Worm (Caenorhabditis elegans): ENCODE measurements around the gene str-116.
A peak's percentile ranks its signal among the peaks of the same experiment; 100 is the strongest.

Gene str-116

ce11 chrV:11228653-11229173, 38.1 kb upstream of the str-116 start, which contains the start of gene pqn-70:
TSS of gene pqn-70 (minus strand) at chrV:11228703.
- TF ChIP-seq ceh-39 (tag; optimal IDR thresholded peaks at IDR 0.05) (peak; percentile 92), M03D4.4 (tag; optimal IDR thresholded peaks at IDR 0.05) (peak; percentile 26), nhr-2 (tag; optimal IDR thresholded peaks at IDR 0.05) (peak; percentile 5), pha-4 (tag; optimal IDR thresholded peaks at IDR 0.05) (peak; percentile 44), elt-3 (tag; optimal IDR thresholded peaks at IDR 0.05) (peak; percentile 1), lsy-2 (tag; optimal IDR thresholded peaks at IDR 0.05) (peak; percentile 50), unc-120 (tag; optimal IDR thresholded peaks at IDR 0.05; ENCODE audit: poor library complexity, severe bottlenecking) (peak; percentile 98), flh-1 (GFP tag; optimal IDR thresholded peaks at IDR 0.05) (no peak), nhr-237 (tag; optimal IDR thresholded peaks at IDR 0.05) (peak; percentile 5), mls-2 (tag; optimal IDR thresholded peaks at IDR 0.05) (peak; percentile 25), lin-13 (tag; optimal IDR thresholded peaks at IDR 0.05) (peak; percentile 66), mep-1 (tag; optimal IDR thresholded peaks at IDR 0.05) (peak; percentile 91), elt-1 (tag; optimal IDR thresholded peaks at IDR 0.05; ENCODE audit: borderline replicate concordance, insufficient read depth) (no peak), ces-1 (GFP tag; optimal IDR thresholded peaks at IDR 0.05) (peak; percentile 86), lin-32 (GFP tag; optimal IDR thresholded peaks at IDR 0.05) (no peak), drap-1 (GFP tag; optimal IDR thresholded peaks at IDR 0.05) (peak; percentile 28), tbx-8 (GFP tag; optimal IDR thresholded peaks at IDR 0.05) (no peak), nhr-12 (tag; optimal IDR thresholded peaks at IDR 0.05) (peak; percentile 8), ceh-83 (GFP tag; optimal IDR thresholded peaks at IDR 0.05) (peak; percentile 62)

DNA sequence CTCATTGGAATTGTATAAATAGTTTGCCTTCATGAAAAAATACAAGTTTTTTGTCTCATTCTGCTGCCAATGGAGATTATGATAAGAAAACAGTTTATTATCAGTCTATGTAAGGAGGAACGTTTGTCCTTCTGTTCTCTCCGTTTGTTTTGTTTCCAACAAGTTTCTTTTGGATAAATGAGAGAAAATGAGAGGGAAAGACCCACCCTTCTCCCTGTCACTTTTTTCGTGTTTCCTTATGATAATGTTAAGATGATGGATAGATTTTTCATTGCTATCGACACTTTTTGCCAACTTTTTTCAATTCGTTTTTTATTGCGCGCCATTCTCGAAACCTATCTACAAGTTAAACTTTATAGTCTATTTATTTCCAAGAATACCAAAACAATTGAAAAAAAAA, 35.6 kb upstream of the str-116 start:
- TF ChIP-seq mep-1 (tag; optimal IDR thresholded peaks at IDR 0.05) (no peak), snpc-4 (tag; optimal IDR thresholded peaks at IDR 0.05) (no peak)

- TF ChIP-seq elt-3 (tag; optimal IDR thresholded peaks at IDR 0.05) (no peak), bed-3 (GFP tag; optimal IDR thresholded peaks at IDR 0.05) (no peak), mls-2 (tag; optimal IDR thresholded peaks at IDR 0.05) (no peak), elt-1 (tag; optimal IDR thresholded peaks at IDR 0.05; ENCODE audit: borderline replicate concordance, insufficient read depth) (no peak), M03D4.4 (tag; optimal IDR thresholded peaks at IDR 0.05) (no peak), mab-5 (tag; optimal IDR thresholded peaks at IDR 0.05) (no peak), sem-2 (GFP tag; optimal IDR thresholded peaks at IDR 0.05) (no peak), pha-4 (tag; optimal IDR thresholded peaks at IDR 0.05) (no peak), lsy-2 (tag; optimal IDR thresholded peaks at IDR 0.05) (no peak), ceh-43 (GFP tag; optimal IDR thresholded peaks at IDR 0.05) (no peak), unc-39 (tag; optimal IDR thresholded peaks at IDR 0.05) (no peak), lin-32 (GFP tag; optimal IDR thresholded peaks at IDR 0.05) (no peak), nhr-2 (tag; optimal IDR thresholded peaks at IDR 0.05) (no peak), cnd-1 (tag; optimal IDR thresholded peaks at IDR 0.05) (no peak), ztf-11 (tag; optimal IDR thresholded peaks at IDR 0.05) (no peak), unc-62 (GFP tag; optimal IDR thresholded peaks at IDR 0.05) (no peak)
Observed at ce11 chrV:11234350-11234749, 32.4 kb upstream of the str-116 start, which contains the start of gene T19B10.5. TSS of gene T19B10.5 (plus strand) at chrV:11234650.

DNA sequence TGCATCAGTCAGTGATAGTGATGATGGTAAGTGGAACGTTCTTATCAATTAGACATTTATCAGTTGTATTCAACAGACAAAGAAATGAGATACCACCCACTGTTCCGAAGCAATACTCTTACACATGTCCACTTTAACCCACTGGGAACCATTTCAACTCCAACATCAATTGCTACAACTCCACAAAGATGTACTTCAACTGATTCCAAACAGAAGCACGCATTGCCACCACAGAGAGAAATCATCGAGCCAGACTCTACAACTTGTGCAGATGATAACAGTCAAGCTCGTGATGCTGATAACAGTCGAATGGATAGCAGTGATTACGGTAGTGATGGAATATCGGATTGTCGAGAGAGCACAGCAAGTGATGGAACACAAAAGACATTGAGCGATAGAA, 30.9 kb upstream of the str-116 start:
- no peak for TF ChIP-seq bed-3 (GFP tag; optimal IDR thresholded peaks at IDR 0.05)
- TF ChIP-seq unc-62 (GFP tag; optimal IDR thresholded peaks at IDR 0.05), result no peak
- no peak for TF ChIP-seq blmp-1 (tag; optimal IDR thresholded peaks at IDR 0.05)
- TF ChIP-seq sem-2 (GFP tag; optimal IDR thresholded peaks at IDR 0.05), result no peak
- no peak for TF ChIP-seq mls-2 (tag; optimal IDR thresholded peaks at IDR 0.05)
- TF ChIP-seq elt-1 (tag; optimal IDR thresholded peaks at IDR 0.05; ENCODE audit: borderline replicate concordance, insufficient read depth), result no peak
- no peak for TF ChIP-seq ceh-43 (GFP tag; optimal IDR thresholded peaks at IDR 0.05)
- no peak for TF ChIP-seq unc-120 (tag; optimal IDR thresholded peaks at IDR 0.05; ENCODE audit: poor library complexity, severe bottlenecking)
- no peak for TF ChIP-seq nhr-76 (tag; optimal IDR thresholded peaks at IDR 0.05)
- TF ChIP-seq ceh-39 (tag; optimal IDR thresholded peaks at IDR 0.05), result no peak
- TF ChIP-seq ztf-11 (tag; optimal IDR thresholded peaks at IDR 0.05), result no peak
- no peak for TF ChIP-seq nhr-237 (tag; optimal IDR thresholded peaks at IDR 0.05)
- TF ChIP-seq tbx-8 (GFP tag; optimal IDR thresholded peaks at IDR 0.05), result no peak

ce11 chrV:11239187-11239725, 27.5 kb upstream of the str-116 start, which contains the start of the genes dvc-1 and ima-1:
TSS of gene dvc-1 (minus strand) at chrV:11239331.
TSS of gene ima-1 (plus strand) at chrV:11239675.
- TF ChIP-seq unc-62 (GFP tag; optimal IDR thresholded peaks at IDR 0.05) (no peak), unc-39 (tag; optimal IDR thresholded peaks at IDR 0.05) (no peak), ces-1 (GFP tag; optimal IDR thresholded peaks at IDR 0.05) (peak; percentile 36), sptf-1 (tag; optimal IDR thresholded peaks at IDR 0.05) (peak; percentile 89), lin-13 (tag; optimal IDR thresholded peaks at IDR 0.05) (no peak), ceh-39 (tag; optimal IDR thresholded peaks at IDR 0.05) (no peak), sem-2 (GFP tag; optimal IDR thresholded peaks at IDR 0.05) (peak; percentile 65), flh-1 (GFP tag; optimal IDR thresholded peaks at IDR 0.05) (no peak), elt-1 (tag; optimal IDR thresholded peaks at IDR 0.05; ENCODE audit: borderline replicate concordance, insufficient read depth) (peak; percentile 2), M03D4.4 (tag; optimal IDR thresholded peaks at IDR 0.05) (peak; percentile 78), drap-1 (GFP tag; optimal IDR thresholded peaks at IDR 0.05) (peak; percentile 69), pha-4 (tag; optimal IDR thresholded peaks at IDR 0.05) (no peak), blmp-1 (tag; optimal IDR thresholded peaks at IDR 0.05) (peak; percentile 64), nhr-76 (tag; optimal IDR thresholded peaks at IDR 0.05) (peak; percentile 70), ceh-83 (GFP tag; optimal IDR thresholded peaks at IDR 0.05) (peak; percentile 59), tbx-8 (GFP tag; optimal IDR thresholded peaks at IDR 0.05) (no peak), lin-32 (GFP tag; optimal IDR thresholded peaks at IDR 0.05) (no peak), elt-3 (tag; optimal IDR thresholded peaks at IDR 0.05) (no peak), ceh-43 (GFP tag; optimal IDR thresholded peaks at IDR 0.05) (peak; percentile 82), ham-2 (GFP tag; optimal IDR thresholded peaks at IDR 0.05) (peak; percentile 14), nhr-12 (tag; optimal IDR thresholded peaks at IDR 0.05) (peak; percentile 56), nhr-237 (tag; optimal IDR thresholded peaks at IDR 0.05) (peak; percentile 61), bed-3 (GFP tag; optimal IDR thresholded peaks at IDR 0.05) (peak; percentile 44), mls-2 (tag; optimal IDR thresholded peaks at IDR 0.05) (peak; percentile 87), lsy-2 (tag; optimal IDR thresholded peaks at IDR 0.05) (peak; percentile 56), cnd-1 (tag; optimal IDR thresholded peaks at IDR 0.05) (peak; percentile 76), nhr-2 (tag; optimal IDR thresholded peaks at IDR 0.05) (no peak), mep-1 (tag; optimal IDR thresholded peaks at IDR 0.05) (peak; percentile 75), ztf-11 (tag; optimal IDR thresholded peaks at IDR 0.05) (peak; percentile 89), nhr-28 (tag; optimal IDR thresholded peaks at IDR 0.05) (peak; percentile 8), snpc-4 (tag; optimal IDR thresholded peaks at IDR 0.05) (no peak)
